Worm (Caenorhabditis elegans): ENCODE results near the gene Y71H2B.11.
"Not testable (repeated sequence)": the region's sequence is repeated elsewhere in the genome, so short reads cannot be mapped to it uniquely, and the experiment has no call there.

Gene Y71H2B.11

DNA sequence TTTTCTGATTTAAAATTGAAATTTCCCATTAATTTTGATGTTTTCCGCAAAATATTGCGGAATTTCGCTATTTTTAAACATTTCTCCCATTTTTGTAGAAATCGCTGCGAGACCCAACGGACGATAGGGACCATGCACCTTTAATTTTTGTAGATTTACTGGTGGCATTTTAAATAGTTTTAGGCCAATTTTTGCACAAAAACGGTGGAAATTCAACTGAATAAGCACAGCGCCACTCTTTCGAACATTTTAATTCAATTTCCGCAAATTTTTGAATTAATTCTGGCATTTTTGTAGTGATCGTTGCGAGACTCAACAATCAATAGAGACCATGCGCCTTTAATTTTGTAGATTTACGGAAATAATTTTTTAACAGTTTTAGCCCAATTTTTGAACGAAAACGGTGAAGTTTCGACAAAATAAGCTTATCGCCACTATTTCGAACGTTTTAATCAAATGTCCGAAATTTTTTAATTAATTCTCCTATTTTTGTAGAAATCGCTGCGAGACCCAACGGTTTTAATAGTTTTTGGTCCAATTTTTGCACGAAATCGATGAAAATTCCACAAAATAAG, 5.2 kb upstream of the Y71H2B.11 start:
- TF ChIP-seq unc-62 (GFP tag; optimal IDR thresholded peaks at IDR 0.05), result no peak

ce11 chrIII:2607717-2608116, 3.9 kb downstream of the Y71H2B.11 start, which contains the start of gene Y71H2B.5:
TSS of gene Y71H2B.5 (plus strand) at chrIII:2608017.
- not testable (repeated sequence) for TF ChIP-seq unc-62 (GFP tag; optimal IDR thresholded peaks at IDR 0.05)

DNA sequence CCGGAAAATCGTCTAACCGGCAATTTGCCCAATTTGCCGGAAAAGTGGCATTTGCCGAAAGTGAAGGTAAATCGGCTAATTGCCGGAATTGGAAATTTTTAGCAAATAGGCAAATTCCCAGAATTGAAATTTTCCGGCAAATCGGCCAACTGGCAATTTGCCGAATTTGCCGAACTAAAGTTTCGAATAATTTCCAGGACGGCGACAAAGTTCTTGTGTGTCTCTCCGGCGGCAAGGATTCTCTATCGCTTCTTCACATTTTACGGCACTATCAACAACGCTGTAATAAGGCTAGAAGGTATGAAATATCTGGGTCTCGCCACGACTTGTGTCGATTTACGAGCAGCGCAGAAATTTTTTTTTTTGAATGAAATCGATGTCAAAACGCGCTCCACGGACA, 12.4 kb downstream of the Y71H2B.11 start:
- TF ChIP-seq unc-62 (GFP tag; optimal IDR thresholded peaks at IDR 0.05), result no peak

- TF ChIP-seq unc-62 (GFP tag; optimal IDR thresholded peaks at IDR 0.05), result no peak
Observed at ce11 chrIII:2618663-2619062, 14.9 kb downstream of the Y71H2B.11 start, which contains the start of gene Y71H2B.4. TSS of gene Y71H2B.4 (plus strand) at chrIII:2618963.

- TF ChIP-seq unc-62 (GFP tag; optimal IDR thresholded peaks at IDR 0.05), result no peak
Observed at ce11 chrIII:2619559-2619958, 15.8 kb downstream of the Y71H2B.11 start, which contains the start of gene ppfr-4. TSS of gene ppfr-4 (plus strand) at chrIII:2619936.

ce11 chrIII:2622870-2623269, 19.1 kb downstream of the Y71H2B.11 start, which contains the start of gene Y71H2B.2:
TSS of gene Y71H2B.2 (plus strand) at chrIII:2623170.
- no peak for TF ChIP-seq unc-62 (GFP tag; optimal IDR thresholded peaks at IDR 0.05)

- TF ChIP-seq unc-62 (GFP tag; optimal IDR thresholded peaks at IDR 0.05), result no peak
Observed at ce11 chrIII:2628690-2629089, 24.9 kb downstream of the Y71H2B.11 start, which contains the start of gene acbp-8. TSS of gene acbp-8 (plus strand) at chrIII:2629013.

DNA sequence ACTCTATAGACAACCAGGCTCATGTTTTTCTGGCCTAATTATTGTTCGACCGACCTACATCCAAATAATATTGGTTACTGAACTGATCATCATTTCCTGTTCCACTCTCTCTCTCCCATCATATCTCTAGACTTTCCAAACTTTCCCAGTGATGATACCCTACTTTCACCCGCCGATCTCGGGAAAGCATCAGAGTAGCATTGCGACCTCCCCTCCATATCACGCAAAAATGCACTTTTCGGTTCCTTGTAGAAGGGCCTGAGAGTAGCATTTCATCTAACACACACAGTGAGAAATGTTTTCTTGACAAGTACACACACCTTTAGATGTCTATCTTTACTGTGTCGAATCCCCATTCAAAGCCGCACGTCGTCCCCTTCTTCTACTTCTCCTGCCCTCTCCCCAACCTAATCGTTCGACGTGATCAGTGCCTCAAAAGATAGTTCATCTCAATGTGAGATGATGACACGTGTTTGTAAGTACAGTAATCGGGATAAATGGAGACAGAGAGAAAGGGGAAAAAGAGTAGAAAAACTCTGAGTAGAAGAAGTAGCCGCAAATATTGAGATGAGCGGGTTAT, 29.1 kb downstream of the Y71H2B.11 start:
- TF ChIP-seq unc-62 (GFP tag; optimal IDR thresholded peaks at IDR 0.05), result no peak

ce11 chrIII:2634577-2634976, 30.8 kb downstream of the Y71H2B.11 start:
- no peak for TF ChIP-seq unc-62 (GFP tag; optimal IDR thresholded peaks at IDR 0.05)

- TF ChIP-seq unc-62 (GFP tag; optimal IDR thresholded peaks at IDR 0.05), result no peak
Observed at ce11 chrIII:2636137-2636536, 32.4 kb downstream of the Y71H2B.11 start, which contains the start of gene zmp-2. TSS of gene zmp-2 (plus strand) at chrIII:2636383.

- no peak for TF ChIP-seq unc-62 (GFP tag; optimal IDR thresholded peaks at IDR 0.05)
Observed at ce11 chrIII:2641659-2642058, 37.9 kb downstream of the Y71H2B.11 start.

DNA sequence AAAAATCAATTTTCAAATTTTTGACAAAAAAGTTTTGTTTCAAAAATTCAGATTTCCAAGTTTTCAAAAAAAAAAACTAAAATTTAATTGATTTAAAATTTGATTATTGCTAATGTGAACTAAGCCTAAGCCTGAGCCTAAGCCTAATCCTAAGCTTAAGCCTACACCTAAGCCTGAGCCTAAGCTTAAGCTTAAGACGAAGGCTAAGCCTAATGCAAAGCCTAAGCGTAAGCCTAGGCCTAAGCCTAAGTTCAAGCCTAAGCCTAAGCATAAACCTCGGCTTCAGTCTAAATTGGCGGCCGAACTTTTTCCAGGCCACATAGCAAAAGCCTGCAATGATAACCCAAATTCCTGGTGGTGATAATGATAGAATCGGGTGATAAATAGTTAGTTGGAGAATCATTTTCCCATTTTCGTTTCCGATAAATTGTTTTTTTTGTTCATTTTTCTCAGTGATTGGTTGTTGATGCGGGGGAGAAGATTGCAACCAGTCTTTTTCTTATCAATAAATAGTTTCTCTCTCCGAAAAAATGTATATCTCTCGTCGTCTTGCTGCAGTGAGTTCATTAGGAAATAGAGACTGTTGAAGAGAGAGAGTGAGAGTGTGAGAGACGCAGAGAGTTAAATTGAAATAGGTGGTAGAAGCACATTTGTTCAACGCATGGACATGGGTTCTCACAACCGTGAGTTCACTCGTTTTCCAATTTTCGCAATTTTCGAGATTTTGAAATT, 43.6 kb downstream of the Y71H2B.11 start:
- TF ChIP-seq unc-62 (GFP tag; optimal IDR thresholded peaks at IDR 0.05), result no peak

DNA sequence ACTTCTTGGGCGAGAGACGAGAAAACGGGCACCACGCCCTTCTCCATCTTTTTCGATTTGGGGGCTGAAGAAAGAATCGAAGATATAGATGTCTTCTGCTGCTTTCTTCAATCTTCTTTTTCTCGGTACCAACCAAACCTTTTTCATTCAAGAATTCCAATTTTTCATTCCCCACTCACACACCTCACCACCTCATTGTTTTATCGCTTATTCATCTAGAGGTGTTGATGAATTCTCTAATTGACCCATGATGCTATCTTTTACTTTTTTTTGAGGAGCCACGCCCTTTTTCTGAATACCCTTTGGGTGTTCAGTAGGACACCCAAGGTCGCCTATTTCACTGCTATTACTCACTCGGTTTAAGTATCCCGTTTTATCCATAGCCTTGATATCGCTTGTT, 47.7 kb downstream of the Y71H2B.11 start:
- no peak for TF ChIP-seq unc-62 (GFP tag; optimal IDR thresholded peaks at IDR 0.05)

ce11 chrIII:2652704-2653566, 49.2 kb downstream of the Y71H2B.11 start:
- no peak for TF ChIP-seq unc-62 (GFP tag; optimal IDR thresholded peaks at IDR 0.05)

DNA sequence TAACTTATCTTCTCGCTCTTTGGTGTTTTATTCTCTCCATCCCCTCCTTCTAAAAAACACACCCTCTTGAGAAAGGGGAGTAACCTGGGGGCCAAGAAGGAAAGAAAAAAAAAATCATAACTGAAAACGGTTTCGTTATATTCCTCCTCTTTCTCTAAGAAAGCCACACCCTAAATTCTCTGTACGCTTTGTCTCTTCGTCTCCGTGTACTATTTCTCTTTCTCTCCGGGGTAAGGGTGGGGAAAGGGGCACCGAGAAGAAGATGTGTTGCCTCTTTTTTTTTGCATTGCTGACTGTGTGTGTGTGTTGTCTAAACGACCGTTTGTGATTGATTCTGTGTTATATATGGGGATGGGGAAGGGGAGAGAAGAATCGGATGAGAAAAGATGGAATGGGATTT, 52.4 kb downstream of the Y71H2B.11 start:
- no peak for TF ChIP-seq unc-62 (GFP tag; optimal IDR thresholded peaks at IDR 0.05)

Measured in whole organism, dauer.